Fruit fly (Drosophila melanogaster) ovary, adult (tissue): Measurements from ENCODE around the gene CG31360.

Experiments used
- CG17801 ChIP-seq: fragments of 200-800 bp; optimal IDR thresholded peaks from 2 replicates; lab custom pipeline; 2019; ENCODE audit warnings: missing biosample characterization, mild to moderate bottlenecking, missing genetic modification characterization, moderate library complexity; ENCODE audit not compliant: partially characterized antibody

CG31360 gene

DNA sequence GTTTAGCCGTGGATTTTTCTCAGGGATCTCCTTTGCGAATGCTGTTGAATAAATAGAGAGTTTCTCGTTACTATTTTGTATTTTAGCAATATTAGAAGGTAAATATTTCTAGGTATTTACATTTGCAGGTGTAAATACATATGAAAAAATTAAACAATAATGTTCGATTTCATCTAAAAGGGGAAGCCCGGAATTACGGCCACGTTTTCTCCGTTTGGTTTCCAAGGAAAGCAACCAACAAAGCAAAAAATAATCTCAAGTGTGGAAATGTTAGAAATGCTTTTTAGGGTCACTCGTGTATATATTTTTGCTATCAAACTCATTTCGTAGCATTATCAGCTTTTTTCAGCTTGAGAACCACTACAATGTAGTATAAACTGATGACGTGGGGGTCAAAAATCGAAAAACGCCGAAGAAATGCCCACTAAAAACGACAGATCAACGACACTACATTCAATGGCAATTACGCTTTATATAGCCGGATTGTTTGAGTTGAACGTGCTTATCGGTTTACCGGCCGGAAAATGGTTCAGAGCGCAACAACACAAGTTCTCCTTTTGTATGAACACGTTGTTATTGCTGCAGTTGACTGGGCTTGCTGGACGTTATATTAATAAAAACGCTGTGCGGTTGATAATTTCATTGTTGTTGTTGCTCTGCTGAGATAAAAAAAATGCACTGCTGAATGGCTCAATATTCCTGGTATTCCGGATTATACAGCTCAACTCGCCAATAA, 6.6 kb upstream of the CG31360 start:
- peak; percentile 4 for TF ChIP-seq CG17801 (GFP tag; lab: Kevin White, UChicago)

DNA sequence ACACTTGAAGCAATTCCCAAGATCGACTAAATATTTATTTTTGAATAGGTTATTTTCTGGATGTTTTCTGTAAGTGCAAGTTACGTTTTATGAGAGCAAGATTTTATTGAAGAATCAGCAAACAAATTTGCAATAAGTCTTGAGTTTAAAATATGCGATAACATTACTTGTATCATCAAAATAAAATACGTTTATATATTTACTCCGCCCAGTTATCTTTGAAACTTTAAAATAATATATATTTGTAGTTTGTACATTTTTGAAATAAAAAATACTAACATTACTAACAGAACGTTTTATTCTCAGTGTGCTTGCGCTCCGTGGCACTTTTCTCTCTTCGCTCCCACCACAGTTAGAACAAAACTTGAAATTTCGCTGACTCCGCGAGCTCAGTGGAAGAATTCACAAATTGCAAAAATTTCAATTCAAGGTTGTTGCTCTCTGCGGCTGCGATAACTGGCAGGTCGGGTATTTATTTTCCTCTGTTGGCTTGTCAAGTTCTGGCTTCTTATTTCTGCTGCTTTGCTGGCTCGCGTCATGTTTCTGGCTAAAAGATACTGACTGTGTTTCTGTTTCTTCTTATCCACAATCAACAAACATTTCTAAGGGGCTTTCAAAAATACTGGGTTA, 5.4 kb upstream of the CG31360 start:
- peak; percentile 90 for TF ChIP-seq CG17801 (GFP tag; lab: Kevin White, UChicago)

DNA sequence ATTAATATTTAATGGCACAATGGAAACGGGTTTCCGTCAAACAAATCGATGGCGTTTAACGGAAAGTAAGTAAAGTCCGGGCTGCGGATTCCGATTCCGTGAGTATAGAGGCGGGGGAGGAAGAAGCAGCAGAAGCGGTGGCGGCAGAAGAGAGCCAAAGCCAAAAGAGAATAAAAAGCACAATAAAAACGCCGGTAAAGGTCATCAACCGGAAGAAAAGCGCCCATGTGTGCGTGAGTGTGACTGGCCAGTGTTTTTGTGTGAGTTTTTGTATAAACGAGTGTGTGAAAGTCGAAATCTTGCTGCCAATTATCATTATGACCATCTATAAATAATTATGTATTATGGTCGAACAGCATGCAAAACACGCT, 4.6 kb upstream of the CG31360 start:
- TF ChIP-seq CG17801 (GFP tag; lab: Kevin White, UChicago): no peak

DNA sequence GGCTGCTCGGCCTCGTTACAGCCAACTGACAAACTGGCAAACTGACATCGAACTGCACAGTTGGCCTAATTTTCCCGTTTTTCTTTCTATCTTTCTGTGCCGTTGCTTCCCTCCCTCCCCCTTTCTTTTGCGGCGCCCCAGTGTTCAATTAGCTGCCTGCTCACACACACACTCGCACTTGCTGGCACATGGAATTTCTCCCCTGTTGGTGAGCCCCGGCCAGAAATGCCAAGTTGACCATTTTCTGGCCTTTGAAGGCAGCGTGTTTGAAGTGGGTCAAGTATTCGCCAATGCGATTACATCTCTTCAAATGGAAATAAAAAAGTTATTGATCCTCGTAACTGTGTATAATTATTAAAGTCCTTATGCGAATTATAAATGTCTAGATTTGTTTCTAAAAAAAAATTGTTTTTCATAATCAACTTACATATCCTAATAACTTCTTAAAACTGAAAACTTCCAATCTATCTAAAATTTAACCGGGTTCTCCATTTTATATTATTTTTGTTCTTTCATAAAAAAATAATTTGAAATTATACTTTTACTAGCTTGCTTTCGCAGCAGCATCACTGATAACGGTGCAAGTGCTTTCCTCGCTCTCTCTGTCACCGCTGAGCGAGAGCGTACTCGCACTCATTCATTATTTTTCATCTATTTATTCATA, 4.1 kb upstream of the CG31360 start:
- TF ChIP-seq CG17801 (GFP tag; lab: Kevin White, UChicago): no peak

DNA sequence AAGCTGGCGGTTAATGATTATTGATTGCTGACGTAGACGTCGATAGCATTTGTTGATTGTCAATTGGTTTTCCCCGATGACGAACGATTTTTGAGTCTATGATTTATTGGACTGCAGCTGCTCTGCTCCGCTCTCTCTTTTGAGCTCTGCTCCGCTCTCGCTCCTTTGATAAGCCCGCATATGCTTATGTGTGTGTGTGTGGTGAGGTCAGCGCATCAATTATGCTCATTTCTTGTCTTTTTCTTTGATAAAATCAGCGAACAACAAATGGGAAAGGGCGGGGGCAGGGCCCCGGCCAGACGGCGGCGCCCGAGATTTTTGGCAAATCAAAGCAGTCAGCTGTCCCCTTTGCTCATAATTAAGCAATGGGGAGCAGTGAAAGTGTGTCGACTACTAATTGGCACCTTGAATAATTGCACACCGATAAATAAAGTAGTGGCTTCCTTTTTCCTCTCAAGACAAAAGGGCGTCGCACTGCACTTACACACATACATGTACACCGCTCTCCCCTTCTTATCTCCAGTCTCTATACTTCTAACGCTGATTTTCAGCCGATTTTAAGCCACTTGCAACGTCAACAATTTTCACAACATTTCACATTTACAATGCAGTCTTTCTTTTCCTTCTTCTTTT, 3.2 kb upstream of the CG31360 start:
- TF ChIP-seq CG17801 (GFP tag; lab: Kevin White, UChicago): no peak

DNA sequence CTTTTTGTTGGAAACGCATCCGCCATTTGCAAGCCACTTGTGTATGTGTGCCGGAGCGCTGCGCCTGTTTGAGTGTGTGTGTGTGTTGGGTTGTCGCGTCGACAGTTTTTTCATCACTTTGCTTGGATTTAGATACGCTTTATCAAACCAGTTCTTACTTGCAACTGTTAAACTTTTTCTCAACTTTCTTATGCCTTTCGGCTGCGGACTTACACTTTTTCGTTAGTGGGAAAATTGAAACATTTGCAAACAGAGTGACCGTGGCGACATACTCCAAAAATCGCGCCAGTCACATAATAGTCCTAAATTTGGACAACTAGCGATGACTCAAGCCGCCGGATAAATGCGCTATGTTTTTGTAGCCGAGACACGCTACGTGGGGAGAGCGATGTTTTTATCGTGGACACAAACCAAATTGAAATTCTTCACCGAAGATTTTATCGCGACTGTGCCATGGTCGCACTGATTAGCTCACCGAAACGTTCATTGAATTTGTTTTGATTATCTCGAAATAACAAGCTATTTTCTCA, 2.6 kb upstream of the CG31360 start, which contains the start of the genes alt and CG7655:
Gene alt (minus strand): TSS at position 272 of the 530 bp plus-strand sequence.
Gene CG7655 (plus strand): TSS at position 426 of the 530 bp plus-strand sequence.
- peak; percentile 30 for TF ChIP-seq CG17801 (GFP tag; lab: Kevin White, UChicago)

DNA sequence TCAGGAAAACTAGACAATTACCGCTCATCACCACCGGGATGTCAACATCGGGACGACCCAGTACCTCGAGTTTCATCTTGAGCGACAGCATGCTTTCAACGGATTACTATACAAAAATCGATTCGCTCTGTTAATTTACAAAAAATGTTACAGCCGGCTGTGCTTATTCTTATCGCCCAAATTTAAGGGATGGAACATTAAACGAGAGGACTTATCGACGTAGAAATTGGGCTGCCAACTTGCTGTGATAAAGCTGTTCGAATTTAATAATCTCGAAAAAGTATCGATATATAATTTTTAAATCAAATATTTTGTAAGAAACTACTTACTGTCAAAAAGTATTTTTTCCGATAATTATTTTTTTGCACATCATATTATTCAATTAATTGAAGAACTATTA, 2.0 kb downstream of the CG31360 start, which contains the start of gene CG31249:
Gene CG31249 (minus strand): TSS at position 197 of the 400 bp plus-strand sequence.
- TF ChIP-seq CG17801 (GFP tag; lab: Kevin White, UChicago): no peak

DNA sequence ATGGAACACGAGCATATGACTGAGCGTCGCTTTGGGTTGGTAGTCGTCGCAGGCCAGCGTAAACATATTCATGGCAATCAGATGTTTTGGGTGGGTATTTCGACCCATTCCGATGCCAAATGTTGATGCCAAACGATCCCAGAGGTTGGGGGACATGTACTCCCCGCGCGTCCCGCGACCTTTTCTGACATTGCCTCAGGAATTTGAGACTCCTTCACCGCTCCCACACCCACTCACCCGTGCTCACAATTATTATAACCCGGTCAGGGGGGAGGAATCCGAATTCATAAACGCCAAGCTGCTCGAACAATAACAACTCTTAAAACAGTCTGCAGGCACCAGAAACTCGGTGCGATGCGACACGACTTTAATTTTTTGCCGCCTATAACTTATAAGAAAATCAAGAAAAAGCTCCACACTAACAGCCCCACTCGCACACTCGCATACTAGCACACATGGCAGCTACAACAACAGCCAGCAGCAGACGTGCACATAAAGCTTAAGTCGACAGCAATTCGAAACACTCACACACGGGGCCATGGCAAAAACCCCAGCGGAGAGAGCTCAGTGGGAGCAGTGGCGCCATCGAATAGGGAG, 15.1 kb downstream of the CG31360 start:
- TF ChIP-seq CG17801 (GFP tag; lab: Kevin White, UChicago): no peak

DNA sequence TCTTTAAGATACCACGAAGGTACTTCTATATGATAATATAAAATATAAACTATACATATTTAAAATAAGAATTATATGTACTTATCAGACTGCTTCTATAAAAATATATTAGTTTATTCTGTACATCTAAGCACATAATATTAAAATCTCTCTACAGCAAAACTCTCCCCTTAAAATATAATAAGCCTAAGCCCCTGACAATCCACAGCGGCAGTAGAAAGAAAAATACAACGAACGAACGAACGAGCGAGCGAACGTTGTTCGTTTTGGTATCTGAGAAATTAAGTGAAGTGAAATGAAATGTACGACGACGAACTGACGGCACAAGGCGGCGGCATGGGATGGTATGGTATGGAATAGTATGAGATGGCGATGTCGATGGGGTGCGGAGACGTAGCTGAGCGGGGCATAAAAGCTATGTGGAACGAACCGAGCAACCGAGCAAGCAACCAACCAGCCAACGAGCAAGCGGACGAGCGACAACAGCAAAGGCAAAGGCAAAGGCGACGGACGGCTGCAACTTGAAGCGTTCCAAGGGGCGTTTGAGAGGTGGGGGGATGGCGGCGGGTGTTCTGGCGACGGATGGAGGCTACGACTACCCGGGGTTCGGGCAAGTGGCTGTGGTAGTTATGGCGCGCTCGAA, 15.7 kb downstream of the CG31360 start:
- peak; percentile 99 for TF ChIP-seq CG17801 (GFP tag; lab: Kevin White, UChicago)

DNA sequence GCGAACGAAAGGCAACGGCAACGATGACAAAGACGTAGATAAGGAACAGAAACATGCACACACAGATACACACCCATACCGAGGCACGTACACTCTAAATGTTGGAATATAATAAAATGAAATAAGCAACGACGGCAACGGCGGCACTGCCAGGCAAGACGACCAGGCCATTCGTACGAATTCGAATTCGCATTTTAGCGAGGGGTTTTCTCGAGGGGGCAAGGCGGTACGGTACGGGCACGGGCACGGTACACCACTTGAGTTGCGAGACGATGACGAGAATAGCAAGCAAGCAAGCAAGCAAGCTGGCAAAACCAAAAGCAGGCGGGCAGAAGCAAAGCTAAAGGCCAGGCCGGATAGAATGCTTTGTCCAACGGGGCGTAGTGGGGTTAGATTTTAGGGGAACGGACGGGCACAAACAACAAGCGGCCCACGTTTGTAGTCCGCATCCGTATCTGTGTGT, 16.3 kb downstream of the CG31360 start:
- TF ChIP-seq CG17801 (GFP tag; lab: Kevin White, UChicago): no peak

DNA sequence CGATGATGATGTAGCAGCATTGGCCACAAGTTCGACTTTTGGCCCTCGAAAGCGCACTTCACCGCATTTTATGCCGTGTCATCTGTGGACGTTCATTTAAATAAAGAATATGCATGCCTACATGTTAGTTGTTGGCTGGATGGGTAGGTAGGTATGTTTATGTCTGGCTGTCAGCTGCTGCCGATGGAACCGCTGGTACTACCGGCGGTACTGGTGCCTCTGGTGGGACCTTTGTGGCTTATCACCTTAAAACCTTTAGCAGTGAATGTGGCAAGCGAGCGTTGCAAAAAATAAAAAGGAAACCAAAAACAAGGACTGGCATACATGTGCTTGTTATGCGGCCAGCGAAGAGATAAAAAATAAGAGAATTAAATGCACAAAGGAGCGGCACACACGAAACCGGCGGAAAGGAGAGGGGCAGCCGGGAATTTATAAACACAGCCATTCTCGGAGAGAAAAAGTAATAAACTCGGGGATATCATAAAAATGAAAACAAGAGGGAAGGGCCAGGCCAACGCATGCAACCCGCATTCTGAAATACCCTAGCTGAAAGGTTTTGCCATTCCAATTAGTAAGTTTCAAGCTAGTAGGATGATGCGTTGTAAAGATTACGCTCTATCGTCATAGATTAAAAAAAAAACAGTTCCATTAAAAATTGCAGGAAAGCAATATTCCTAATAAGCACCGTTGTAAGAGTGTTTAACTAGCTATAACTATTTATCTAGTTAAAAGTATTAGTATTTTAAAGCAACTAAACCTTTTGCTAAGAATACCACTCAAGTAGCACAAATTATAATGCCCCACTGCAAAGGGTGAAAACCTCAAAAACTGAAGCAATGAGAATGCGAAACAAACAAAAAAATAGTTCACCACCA, 17.3 kb downstream of the CG31360 start:
- TF ChIP-seq CG17801 (GFP tag; lab: Kevin White, UChicago): no peak

DNA sequence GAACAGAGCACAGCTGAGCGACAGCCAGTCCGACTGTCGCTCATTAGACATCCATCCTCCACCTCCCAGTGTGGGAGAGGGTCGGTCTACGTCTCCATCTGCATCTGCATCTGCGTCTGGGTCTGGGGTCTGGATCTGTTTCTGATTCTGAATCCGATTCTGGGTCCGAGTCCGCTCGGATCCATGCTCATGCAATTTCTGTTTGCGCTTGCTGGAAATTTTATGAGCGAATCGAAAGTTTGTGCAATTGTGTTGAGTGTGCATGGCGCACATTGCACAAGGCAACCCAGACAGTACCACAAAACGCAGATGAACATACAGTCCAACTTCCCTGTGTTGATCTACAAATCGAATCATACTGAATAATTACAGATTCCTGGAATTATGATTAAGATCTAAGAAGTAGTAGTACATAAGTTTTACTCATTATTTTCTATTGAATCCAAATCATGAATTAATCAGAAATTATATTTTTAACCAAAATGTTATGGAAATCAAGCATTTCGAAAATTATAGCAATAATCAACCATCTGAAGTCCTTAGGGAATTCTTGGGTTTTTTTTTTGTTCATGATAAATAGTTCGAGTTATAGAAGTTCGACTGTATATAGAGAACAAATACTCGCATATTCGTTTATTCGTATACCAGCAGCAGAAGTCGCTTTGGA, 18.3 kb downstream of the CG31360 start:
- TF ChIP-seq CG17801 (GFP tag; lab: Kevin White, UChicago): peak; percentile 87
